Fruit fly (Drosophila melanogaster) whole organism, pupa: Measurements from ENCODE around the gene comm2.

Source experiments
- CG10348 ChIP-seq: fragments of 200-800 bp; sonication (Bioruptor generic); IDR thresholded peaks from 2 replicates; pipeline ENCODE4 v1.3.6; 2022; ENCODE audit warnings: missing biosample characterization, missing genetic modification characterization
- CG12605 ChIP-seq: fragments of 200-800 bp; sonication (Bioruptor generic); IDR thresholded peaks from 2 replicates; pipeline ENCODE4 v1.3.6; 2022; ENCODE audit warnings: missing biosample characterization, missing genetic modification characterization
- CG13204 ChIP-seq: fragments of 200-800 bp; sonication (Bioruptor generic); optimal IDR thresholded peaks from 2 replicates; lab custom pipeline; 2018; ENCODE audit warnings: missing biosample characterization, mild to moderate bottlenecking, missing genetic modification characterization, moderate library complexity
- CG14655 ChIP-seq: fragments of 200-800 bp; sonication (Bioruptor generic); optimal IDR thresholded peaks from 3 replicates; lab custom pipeline; 2017; ENCODE audit warnings: mild to moderate bottlenecking, missing biosample characterization, missing genetic modification reagents, missing genetic modification characterization
- CG15710 ChIP-seq: fragments of 200-800 bp; sonication (Bioruptor generic); optimal IDR thresholded peaks from 2 replicates; lab custom pipeline; 2018; ENCODE audit warnings: missing biosample characterization, mild to moderate bottlenecking, missing genetic modification characterization, moderate library complexity
- CG17806 ChIP-seq: fragments of 200-800 bp; sonication (Bioruptor generic); optimal IDR thresholded peaks from 2 replicates; lab custom pipeline; 2018; ENCODE audit warnings: missing biosample characterization, mild to moderate bottlenecking, missing genetic modification characterization, moderate library complexity
- CG32121 ChIP-seq: fragments of 200-800 bp; sonication (Bioruptor generic); IDR thresholded peaks from 2 replicates; pipeline ENCODE4 v1.3.6; 2022; ENCODE audit warnings: missing biosample characterization, missing genetic modification characterization
- CG34367 ChIP-seq: fragments of 200-800 bp; sonication (Bioruptor generic); optimal IDR thresholded peaks from 2 replicates; lab custom pipeline; 2018; ENCODE audit warnings: missing biosample characterization, mild to moderate bottlenecking, missing genetic modification characterization
- CG4496 ChIP-seq: fragments of 200-800 bp; sonication (Bioruptor generic); IDR thresholded peaks from 3 replicates; pipeline ENCODE4 v1.3.6; 2022; ENCODE audit warnings: missing biosample characterization, missing genetic modification characterization
- CG8159 ChIP-seq: fragments of 200-800 bp; sonication (Bioruptor generic); optimal IDR thresholded peaks from 3 replicates; lab custom pipeline; 2018; ENCODE audit warnings: missing biosample characterization, mild to moderate bottlenecking, missing genetic modification characterization, moderate library complexity
- CG8301 ChIP-seq: fragments of 200-800 bp; sonication (Bioruptor generic); optimal IDR thresholded peaks from 2 replicates; lab custom pipeline; 2018; ENCODE audit warnings: missing biosample characterization, mild to moderate bottlenecking, missing genetic modification characterization
- CG9948 ChIP-seq: fragments of 200-800 bp; sonication (Bioruptor generic); optimal IDR thresholded peaks from 2 replicates; lab custom pipeline; 2018; ENCODE audit warnings: missing biosample characterization, mild to moderate bottlenecking, missing genetic modification characterization, moderate library complexity
- D1 ChIP-seq: fragments of 200-800 bp; sonication (Bioruptor generic); optimal IDR thresholded peaks from 2 replicates; lab custom pipeline; 2018; ENCODE audit warnings: missing biosample characterization, mild to moderate bottlenecking, missing genetic modification characterization, moderate library complexity
- EcR ChIP-seq: fragments of 200-800 bp; sonication (Bioruptor generic); optimal IDR thresholded peaks from 3 replicates; lab custom pipeline; 2019; ENCODE audit warnings: missing biosample characterization, missing genetic modification characterization, mild to moderate bottlenecking, moderate library complexity, missing genetic modification reagents
- Ets98B ChIP-seq: fragments of 200-800 bp; sonication (Bioruptor generic); IDR thresholded peaks from 2 replicates; pipeline ENCODE4 v1.3.6; 2022; ENCODE audit warnings: missing biosample characterization, missing genetic modification characterization
- Pif1A ChIP-seq: fragments of 200-800 bp; sonication (Bioruptor generic); optimal IDR thresholded peaks from 3 replicates; lab custom pipeline; 2016; ENCODE audit warnings: missing biosample characterization, missing genetic modification characterization
- Pif1B ChIP-seq: fragments of 200-800 bp; sonication (Bioruptor generic); optimal IDR thresholded peaks from 3 replicates; lab custom pipeline; 2016; ENCODE audit warnings: missing biosample characterization, missing genetic modification characterization
- Snoo ChIP-seq: fragments of 200-800 bp; sonication (Bioruptor generic); optimal IDR thresholded peaks from 3 replicates; lab custom pipeline; 2017; ENCODE audit warnings: missing biosample characterization, mild to moderate bottlenecking, missing genetic modification characterization, inconsistent platforms
- fd96Ca ChIP-seq: fragments of 200-800 bp; sonication (Bioruptor generic); IDR thresholded peaks from 3 replicates; pipeline ENCODE4 v1.3.6; 2022; ENCODE audit warnings: missing biosample characterization, missing genetic modification characterization
- gl ChIP-seq: fragments of 200-800 bp; sonication (Bioruptor generic); optimal IDR thresholded peaks from 2 replicates; lab custom pipeline; 2018; ENCODE audit warnings: missing biosample characterization, mild to moderate bottlenecking, missing genetic modification characterization
- rn ChIP-seq: fragments of 200-800 bp; sonication (Bioruptor generic); IDR thresholded peaks from 2 replicates; pipeline ENCODE4 v1.3.6; 2022; ENCODE audit warnings: missing biosample characterization, missing genetic modification characterization

The comm2 gene

DNA sequence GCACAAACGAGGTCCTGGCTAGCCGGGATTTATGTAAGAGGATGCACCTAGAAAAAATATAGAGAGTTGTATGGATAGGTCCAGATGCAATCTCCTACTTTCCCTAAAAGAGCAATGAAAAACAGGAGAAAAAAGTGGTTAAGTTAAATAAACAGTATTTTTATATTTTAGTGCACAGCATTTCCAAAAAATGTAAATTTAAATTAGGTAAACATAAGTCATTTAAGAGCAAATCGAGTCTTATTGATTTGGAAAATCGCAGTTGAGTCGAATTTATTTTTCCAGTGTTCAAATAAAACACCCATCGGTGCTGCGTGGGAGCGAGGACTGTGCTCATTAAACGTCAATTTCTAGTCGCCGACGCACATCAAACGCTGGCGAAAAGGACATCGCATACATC is 33.9 kb downstream of the comm2 start:
- TF ChIP-seq CG4496 (GFP tag; lab: Robert Waterston, UW) (no peak), D1 (tag; lab: Kevin White, UChicago) (no peak), CG17806 (tag; lab: Kevin White, UChicago) (no peak), CG15710 (no peak), CG32121 (GFP tag; lab: Robert Waterston, UW) (no peak), CG8159 (no peak), CG12605 (no peak), CG13204 (GFP tag; lab: Kevin White, UChicago) (no peak), Ets98B (no peak), CG10348 (GFP tag; lab: Robert Waterston, UW) (no peak), CG8301 (tag; lab: Kevin White, UChicago) (no peak), CG9948 (no peak), EcR (GFP tag; lab: Kevin White, UChicago) (no peak), Pif1B (GFP tag; lab: Kevin White, UChicago) (no peak), fd96Ca (no peak), gl (tag; lab: Kevin White, UChicago) (no peak), Pif1A (no peak), Snoo (tag; lab: Kevin White, UChicago) (no peak)

DNA sequence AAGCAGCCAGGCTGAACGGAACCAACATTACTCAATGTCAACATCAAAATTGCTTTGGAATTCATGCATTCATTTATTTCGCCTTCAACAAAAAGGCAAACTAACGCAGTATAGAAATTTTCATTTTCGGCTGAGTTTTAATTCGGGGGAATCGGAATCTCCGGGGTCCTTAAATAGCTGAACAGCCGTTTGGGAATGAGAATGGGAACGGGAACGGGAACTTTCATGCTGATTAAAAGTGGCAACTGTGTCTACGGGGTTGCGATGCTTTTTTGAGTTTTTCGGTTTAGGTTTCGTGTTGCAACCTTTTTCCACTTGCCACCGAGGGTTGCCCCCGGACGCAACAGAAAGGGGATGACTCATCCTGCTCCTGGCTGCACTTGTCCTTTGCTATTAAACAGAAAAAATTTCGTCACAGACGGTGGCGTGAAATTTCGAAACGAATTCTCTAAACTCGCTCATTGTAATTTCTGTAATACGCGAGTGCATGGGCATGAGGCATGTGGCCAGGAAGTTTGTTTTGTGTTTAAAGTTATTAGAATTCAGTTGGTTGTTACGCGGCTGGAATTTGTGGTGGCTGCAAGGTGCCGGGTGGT is 35.4 kb downstream of the comm2 start:
- TF ChIP-seq CG8159 (no peak), CG8301 (tag; lab: Kevin White, UChicago) (no peak), CG14655 (GFP tag; lab: Kevin White, UChicago) (no peak), Ets98B (no peak), fd96Ca (no peak), CG10348 (GFP tag; lab: Robert Waterston, UW) (no peak), CG4496 (GFP tag; lab: Robert Waterston, UW) (no peak), Snoo (tag; lab: Kevin White, UChicago) (no peak), Pif1A (no peak), CG13204 (GFP tag; lab: Kevin White, UChicago) (no peak), CG15710 (no peak), EcR (GFP tag; lab: Kevin White, UChicago) (no peak), gl (tag; lab: Kevin White, UChicago) (no peak), rn (GFP tag; lab: Robert Waterston, UW) (no peak), CG9948 (no peak), D1 (tag; lab: Kevin White, UChicago) (no peak), CG12605 (no peak)

DNA sequence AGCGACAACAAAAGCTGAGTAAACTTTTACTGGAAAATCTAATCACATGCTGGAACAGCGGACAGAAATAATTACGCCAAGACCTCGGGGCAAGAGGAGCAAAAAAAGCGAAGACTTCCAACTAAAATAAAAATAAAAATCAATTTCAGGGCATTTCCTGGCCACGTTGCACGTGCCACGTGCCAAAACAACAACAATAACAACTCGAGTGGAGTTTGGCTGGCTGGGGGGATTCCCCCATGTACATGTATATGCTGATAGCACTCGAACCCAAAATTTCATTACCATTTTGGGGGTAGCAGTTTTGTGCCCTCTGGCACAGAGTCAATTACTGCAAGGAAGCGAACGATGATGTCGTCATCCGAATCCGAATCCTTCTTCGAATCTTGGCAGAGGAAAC is 37.1 kb downstream of the comm2 start:
- TF ChIP-seq CG34367, result no peak

DNA sequence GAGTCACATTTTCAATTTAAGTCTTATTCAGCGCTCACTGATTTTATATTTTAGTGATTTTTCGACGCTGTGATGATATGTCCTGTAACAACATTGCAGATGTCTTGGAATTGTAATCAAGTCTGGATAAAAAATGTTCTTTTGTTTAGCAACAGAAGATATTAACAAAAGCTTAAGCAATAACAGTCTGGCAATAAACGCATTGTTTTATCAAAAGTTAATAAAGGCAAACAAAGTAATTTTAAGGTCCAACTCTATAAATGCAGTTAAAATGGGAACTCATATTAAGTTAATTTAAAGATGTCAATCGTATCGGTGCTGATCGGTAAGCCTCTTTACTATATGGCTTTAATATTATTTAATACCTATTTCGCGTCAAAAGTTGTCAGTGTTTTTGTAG is 38.1 kb downstream of the comm2 start, which contains the start of gene CG43082:
CG43082 (plus strand) TSS at position 301 of the 400 bp plus-strand sequence.
- no peak for TF ChIP-seq gl (tag; lab: Kevin White, UChicago)
- no peak for TF ChIP-seq fd96Ca
- no peak for TF ChIP-seq rn (GFP tag; lab: Robert Waterston, UW)
- no peak for TF ChIP-seq CG32121 (GFP tag; lab: Robert Waterston, UW)
- TF ChIP-seq CG8301 (tag; lab: Kevin White, UChicago), result no peak
- no peak for TF ChIP-seq CG8159
- no peak for TF ChIP-seq CG9948
- TF ChIP-seq CG14655 (GFP tag; lab: Kevin White, UChicago), result no peak
- TF ChIP-seq CG13204 (GFP tag; lab: Kevin White, UChicago), result no peak
- TF ChIP-seq D1 (tag; lab: Kevin White, UChicago), result no peak
- TF ChIP-seq CG4496 (GFP tag; lab: Robert Waterston, UW), result no peak
- TF ChIP-seq CG10348 (GFP tag; lab: Robert Waterston, UW), result no peak
- TF ChIP-seq CG15710, result no peak
- no peak for TF ChIP-seq Snoo (tag; lab: Kevin White, UChicago)

DNA sequence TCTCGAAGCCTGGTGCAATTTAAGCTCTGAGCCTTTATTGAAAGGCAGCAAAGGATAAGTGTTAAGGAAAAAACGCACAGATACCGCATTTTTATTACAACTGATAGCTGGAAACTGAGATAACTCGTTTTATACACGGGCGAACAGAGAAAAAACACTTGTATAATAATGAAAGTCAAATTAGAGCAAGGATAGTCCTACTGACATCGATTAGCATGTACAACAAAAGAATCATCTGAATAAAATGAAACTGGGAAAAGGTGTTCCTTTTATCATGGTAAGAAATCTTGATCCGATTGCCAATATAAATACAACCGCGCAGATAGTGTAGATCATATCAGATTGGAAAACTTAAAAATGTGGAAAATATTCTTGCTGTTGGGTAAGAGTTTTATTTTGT is 38.7 kb downstream of the comm2 start, which contains the start of the genes Eig71Ej and Eig71Ek:
Eig71Ej (minus strand) TSS at position 101 of the 400 bp plus-strand sequence.
Eig71Ek (plus strand) TSS at position 334 of the 400 bp plus-strand sequence.
- TF ChIP-seq CG10348 (GFP tag; lab: Robert Waterston, UW), result no peak
- TF ChIP-seq Pif1B (GFP tag; lab: Kevin White, UChicago), result no peak
- no peak for TF ChIP-seq CG14655 (GFP tag; lab: Kevin White, UChicago)
- no peak for TF ChIP-seq Pif1A
- no peak for TF ChIP-seq CG17806 (tag; lab: Kevin White, UChicago)
- TF ChIP-seq gl (tag; lab: Kevin White, UChicago), result no peak
- TF ChIP-seq CG8301 (tag; lab: Kevin White, UChicago), result no peak
- no peak for TF ChIP-seq CG12605
- TF ChIP-seq CG4496 (GFP tag; lab: Robert Waterston, UW), result no peak
- TF ChIP-seq fd96Ca, result no peak
- no peak for TF ChIP-seq CG9948

DNA sequence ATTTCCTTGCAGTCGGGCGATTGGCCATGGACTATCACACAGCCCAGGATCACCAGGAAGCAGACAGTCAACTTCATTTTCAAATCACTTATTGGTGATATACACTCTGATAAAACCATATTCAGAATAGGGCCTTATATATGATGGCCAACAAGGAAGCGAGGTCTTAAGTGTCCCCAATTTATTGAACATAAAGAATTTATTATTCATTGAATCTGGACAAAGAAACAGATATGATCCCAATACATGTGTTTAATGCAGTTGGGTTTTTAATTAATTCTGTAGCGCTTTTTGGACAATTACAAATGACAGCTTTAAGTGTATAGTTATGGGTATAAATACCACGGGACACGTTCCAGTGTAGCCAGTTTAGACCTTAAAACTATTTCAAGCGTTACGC is 40.3 kb downstream of the comm2 start, which contains the start of the genes Eig71Eh and Eig71Ei:
Eig71Eh (minus strand) TSS at position 101 of the 400 bp plus-strand sequence.
Eig71Ei (plus strand) TSS at position 367 of the 400 bp plus-strand sequence.
- TF ChIP-seq Snoo (tag; lab: Kevin White, UChicago) (no peak), CG12605 (no peak), CG17806 (tag; lab: Kevin White, UChicago) (no peak), CG8159 (no peak), CG32121 (GFP tag; lab: Robert Waterston, UW) (no peak), CG10348 (GFP tag; lab: Robert Waterston, UW) (no peak), CG4496 (GFP tag; lab: Robert Waterston, UW) (no peak), CG9948 (no peak), CG15710 (no peak), fd96Ca (no peak), CG34367 (no peak), CG8301 (tag; lab: Kevin White, UChicago) (no peak), D1 (tag; lab: Kevin White, UChicago) (no peak)
